Fruit fly (Drosophila melanogaster) whole organism, wandering third instar larva: ENCODE results near the gene Spag1.

Experiments
- Abd-B ChIP-seq: fragments of >200 bp; optimal IDR thresholded peaks from 2 replicates; lab custom pipeline; 2017; ENCODE audit warnings: missing biosample characterization, missing genetic modification characterization
- CG9705 ChIP-seq: fragments of 200-800 bp; sonication (Bioruptor generic); optimal IDR thresholded peaks from 2 replicates; lab custom pipeline; 2018; ENCODE audit warnings: missing biosample characterization, mild to moderate bottlenecking, missing genetic modification characterization
- CrebA ChIP-seq: fragments of 200-800 bp; sonication (Bioruptor generic); optimal IDR thresholded peaks from 2 replicates; lab custom pipeline; 2016; ENCODE audit warnings: missing biosample characterization, mild to moderate bottlenecking, missing genetic modification characterization, borderline replicate concordance
- Dif ChIP-seq: fragments of 200-275, 200-300 bp; sonication (Bioruptor generic); optimal IDR thresholded peaks from 2 replicates; lab custom pipeline; 2018; ENCODE audit warnings: missing biosample characterization, missing genetic modification characterization; ENCODE audit not compliant: partially characterized antibody
- GATAd ChIP-seq: sonication (Bioruptor generic); optimal IDR thresholded peaks from 2 replicates; lab custom pipeline; 2016; ENCODE audit warnings: missing biosample characterization, missing genetic modification characterization
- HLH106 ChIP-seq: fragments of 200-800 bp; optimal IDR thresholded peaks from 3 replicates; lab custom pipeline; 2019; ENCODE audit warnings: missing biosample characterization, mild to moderate bottlenecking, missing genetic modification characterization, moderate library complexity
- Hnf4 ChIP-seq: fragments of 200-800 bp; sonication (Bioruptor generic); optimal IDR thresholded peaks from 2 replicates; lab custom pipeline; 2016; ENCODE audit warnings: missing biosample characterization, mild to moderate bottlenecking, missing genetic modification characterization
- Hr78 ChIP-seq: fragments of >200 bp; optimal IDR thresholded peaks from 2 replicates; lab custom pipeline; 2017; ENCODE audit warnings: missing biosample characterization, missing genetic modification characterization
- Hr83 ChIP-seq: fragments of 200-300 bp; sonication (Bioruptor generic); optimal IDR thresholded peaks from 2 replicates; lab custom pipeline; 2016; ENCODE audit warnings: missing biosample characterization, mild to moderate bottlenecking, missing genetic modification characterization, moderate library complexity; ENCODE audit not compliant: poor library complexity, severe bottlenecking
- Jra ChIP-seq: sonication (Bioruptor generic); optimal IDR thresholded peaks from 2 replicates; lab custom pipeline; 2016; ENCODE audit warnings: missing biosample characterization, missing genetic modification characterization
- Mio ChIP-seq: sonication (Bioruptor generic); optimal IDR thresholded peaks from 2 replicates; lab custom pipeline; 2016; ENCODE audit warnings: missing biosample characterization, missing genetic modification characterization
- N ChIP-seq: fragments of >200 bp; optimal IDR thresholded peaks from 2 replicates; lab custom pipeline; 2018; ENCODE audit warnings: missing biosample characterization, missing external identifiers, missing genetic modification characterization
- OdsH ChIP-seq: fragments of 200-800 bp; sonication (Bioruptor generic); optimal IDR thresholded peaks from 2 replicates; lab custom pipeline; 2016; ENCODE audit warnings: missing biosample characterization, mild to moderate bottlenecking, missing genetic modification characterization
- Rel ChIP-seq, 2 experiments: fragments of 200-800 bp; sonication (Bioruptor generic) in 1 of 2; optimal IDR thresholded peaks; 2 replicates in 1 of 2; 3 replicates in 1 of 2; lab custom pipeline; 2016 to 2019; ENCODE audit warnings: mild to moderate bottlenecking in 2 of 2, missing biosample characterization in 2 of 2, missing genetic modification characterization in 2 of 2, moderate library complexity in 1 of 2
- Vsx2 ChIP-seq: fragments of 200-300, 225-300 bp; sonication (Bioruptor generic); optimal IDR thresholded peaks from 2 replicates; lab custom pipeline; 2018; ENCODE audit warnings: missing biosample characterization, missing genetic modification characterization; ENCODE audit not compliant: partially characterized antibody
- br ChIP-seq: fragments of 200-800 bp; sonication (Bioruptor generic); optimal IDR thresholded peaks from 2 replicates; lab custom pipeline; 2016; ENCODE audit warnings: missing biosample characterization, missing genetic modification characterization
- brk ChIP-seq: fragments of 200-800 bp; sonication (Bioruptor generic); optimal IDR thresholded peaks from 2 replicates; lab custom pipeline; 2016; ENCODE audit warnings: missing biosample characterization, mild to moderate bottlenecking, missing genetic modification characterization
- dl ChIP-seq, 2 experiments: fragments of 175-275, 200-275 bp in 1 of 2; fragments of 200-275 bp in 1 of 2; sonication (Bioruptor generic); optimal IDR thresholded peaks; lab custom pipeline; 2018; ENCODE audit warnings: mild to moderate bottlenecking in 2 of 2, missing biosample characterization in 2 of 2, missing genetic modification characterization in 2 of 2, moderate library complexity in 2 of 2; ENCODE audit not compliant: partially characterized antibody in 2 of 2, insufficient read depth in 1 of 2
- dmrt93B ChIP-seq: fragments of 200-800 bp; sonication (Bioruptor generic); optimal IDR thresholded peaks from 2 replicates; lab custom pipeline; 2018; ENCODE audit warnings: missing biosample characterization, mild to moderate bottlenecking, missing genetic modification characterization
- dsf ChIP-seq: sonication (Bioruptor generic); optimal IDR thresholded peaks from 2 replicates; lab custom pipeline; 2016; ENCODE audit warnings: missing biosample characterization, missing genetic modification characterization, borderline replicate concordance
- ey ChIP-seq: fragments of 200-800 bp; sonication (Bioruptor generic); optimal IDR thresholded peaks from 2 replicates; lab custom pipeline; 2016; ENCODE audit warnings: missing biosample characterization, missing genetic modification characterization
- foxo ChIP-seq, 2 experiments: fragments of 200-800 bp; sonication (Bioruptor generic); optimal IDR thresholded peaks; 2 replicates in 1 of 2; 3 replicates in 1 of 2; lab custom pipeline; 2016 to 2017; ENCODE audit warnings: missing biosample characterization in 2 of 2, missing genetic modification characterization in 2 of 2
- fru ChIP-seq: fragments of 200-800 bp; sonication (Bioruptor generic); optimal IDR thresholded peaks from 3 replicates; lab custom pipeline; 2016; ENCODE audit warnings: missing biosample characterization, mild to moderate bottlenecking, missing genetic modification characterization
- h ChIP-seq: fragments of 200-800 bp; sonication (Bioruptor generic); optimal IDR thresholded peaks from 3 replicates; lab custom pipeline; 2016; ENCODE audit warnings: missing biosample characterization, mild to moderate bottlenecking, missing genetic modification characterization
- jim ChIP-seq: fragments of 175-275, 200-325 bp; sonication (Bioruptor generic); optimal IDR thresholded peaks from 2 replicates; lab custom pipeline; 2016; ENCODE audit warnings: missing biosample characterization, mild to moderate bottlenecking, missing genetic modification characterization
- lola ChIP-seq: fragments of >200 bp; optimal IDR thresholded peaks from 2 replicates; lab custom pipeline; 2017; ENCODE audit warnings: missing biosample characterization, missing genetic modification characterization
- pan ChIP-seq: fragments of >200 bp; optimal IDR thresholded peaks from 2 replicates; lab custom pipeline; 2017
- psq ChIP-seq: fragments of 200-800 bp; sonication (Bioruptor generic); optimal IDR thresholded peaks from 3 replicates; lab custom pipeline; 2017; ENCODE audit warnings: missing biosample characterization, mild to moderate bottlenecking, missing genetic modification characterization, moderate library complexity
- sv ChIP-seq: fragments of 200-800 bp; sonication (Bioruptor generic); optimal IDR thresholded peaks from 3 replicates; lab custom pipeline; 2016; ENCODE audit warnings: missing biosample characterization, missing genetic modification characterization
- usp ChIP-seq: fragments of >200 bp; optimal IDR thresholded peaks from 2 replicates; lab custom pipeline; 2017; ENCODE audit warnings: missing biosample characterization, missing genetic modification characterization

The Spag1 gene

DNA sequence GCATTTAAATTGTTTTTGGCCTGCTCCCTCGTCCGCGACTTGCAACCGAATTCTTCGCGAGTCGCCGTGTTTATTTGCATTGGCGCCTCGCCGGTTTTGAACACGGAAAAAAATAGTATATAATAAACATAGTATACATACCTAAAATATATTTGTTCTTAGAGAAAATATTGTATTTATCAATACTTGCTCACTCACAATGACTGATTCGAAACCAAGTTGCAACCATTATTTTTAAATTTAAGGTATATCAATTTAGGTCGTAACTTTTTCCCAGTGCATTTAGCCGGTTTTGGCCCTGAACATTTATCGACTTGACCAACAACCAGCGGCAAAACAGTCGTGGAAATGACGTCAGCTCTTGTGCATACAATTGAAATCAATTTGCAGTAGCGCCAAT, 19.2 kb upstream of the Spag1 start (continued):
- TF ChIP-seq OdsH (GFP tag; lab: Kevin White, UChicago) (peak; percentile 94), pan (lab: Kevin White, UChicago) (no peak), Jra (GFP tag; lab: Kevin White, UChicago) (peak; percentile 38), dmrt93B (peak; percentile 74), ey (GFP tag; lab: Kevin White, UChicago) (peak; percentile 84), sv (GFP tag; lab: Kevin White, UChicago) (no peak), Hnf4 (GFP tag; lab: Kevin White, UChicago) (peak; percentile 77), fru (GFP tag; lab: Kevin White, UChicago) (peak; percentile 76), dsf (GFP tag; lab: Kevin White, UChicago) (peak; percentile 42), foxo (GFP tag; optimal IDR thresholded peaks at IDR 0.05; lab: Kevin White, UChicago) (peak in 1 of 2 experiments; percentile 74), psq (GFP tag; lab: Kevin White, UChicago) (peak; percentile 88), HLH106 (tag; lab: Kevin White, UChicago) (peak; percentile 82)

DNA sequence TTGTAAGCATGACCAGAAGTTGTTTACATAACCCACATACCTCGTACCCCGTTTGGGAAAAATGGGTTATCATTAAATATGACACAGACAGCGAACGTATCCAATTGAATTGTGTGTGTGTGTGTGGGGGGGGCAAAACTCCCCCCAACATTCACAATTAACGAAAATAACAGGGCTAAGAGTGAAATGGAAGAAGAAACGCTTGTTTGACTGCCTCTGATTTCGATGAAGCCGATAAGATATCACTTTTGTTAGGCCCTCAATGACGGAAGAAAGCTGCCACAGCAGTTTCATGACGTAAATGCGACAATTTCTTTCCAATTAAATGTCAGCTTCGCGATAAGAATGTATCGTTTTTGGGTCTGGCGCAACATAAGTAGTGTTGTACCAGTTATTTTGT, 13.7 kb upstream of the Spag1 start:
- no peak for TF ChIP-seq N
- TF ChIP-seq usp (GFP tag; lab: Kevin White, UChicago), result no peak
- TF ChIP-seq Hr83 (GFP tag; lab: Kevin White, UChicago), result no peak
- TF ChIP-seq ey (GFP tag; lab: Kevin White, UChicago), result no peak
- TF ChIP-seq OdsH (GFP tag; lab: Kevin White, UChicago), result no peak
- no peak for TF ChIP-seq Vsx2 (GFP tag; lab: Kevin White, UChicago)
- TF ChIP-seq Rel (GFP tag; optimal IDR thresholded peaks at IDR 0.05; lab: Kevin White, UChicago), result no peak
- no peak for TF ChIP-seq Rel (tag; optimal IDR thresholded peaks at IDR 0.05; lab: Kevin White, UChicago)
- no peak for TF ChIP-seq lola (GFP tag; lab: Kevin White, UChicago)
- no peak for TF ChIP-seq dsf (GFP tag; lab: Kevin White, UChicago)
- no peak for TF ChIP-seq Hnf4 (GFP tag; lab: Kevin White, UChicago)
- TF ChIP-seq Mio, result no peak
- no peak for TF ChIP-seq brk (GFP tag; lab: Kevin White, UChicago)
- no peak for TF ChIP-seq jim (GFP tag; lab: Kevin White, UChicago)
- TF ChIP-seq h (GFP tag; lab: Kevin White, UChicago), result no peak
- no peak for TF ChIP-seq sv (GFP tag; lab: Kevin White, UChicago)
- no peak for TF ChIP-seq foxo (GFP tag; optimal IDR thresholded peaks at IDR 0.05; lab: Kevin White, UChicago)
- TF ChIP-seq Abd-B (GFP tag; lab: Kevin White, UChicago), result no peak
- TF ChIP-seq CrebA (GFP tag; lab: Kevin White, UChicago), result no peak
- no peak for TF ChIP-seq dl (GFP tag; optimal IDR thresholded peaks at IDR 0.05; lab: Kevin White, UChicago; ENCODE audit: insufficient read depth in 1 of 2, partially characterized antibody in 2 of 2)
- TF ChIP-seq pan (lab: Kevin White, UChicago), result no peak

DNA sequence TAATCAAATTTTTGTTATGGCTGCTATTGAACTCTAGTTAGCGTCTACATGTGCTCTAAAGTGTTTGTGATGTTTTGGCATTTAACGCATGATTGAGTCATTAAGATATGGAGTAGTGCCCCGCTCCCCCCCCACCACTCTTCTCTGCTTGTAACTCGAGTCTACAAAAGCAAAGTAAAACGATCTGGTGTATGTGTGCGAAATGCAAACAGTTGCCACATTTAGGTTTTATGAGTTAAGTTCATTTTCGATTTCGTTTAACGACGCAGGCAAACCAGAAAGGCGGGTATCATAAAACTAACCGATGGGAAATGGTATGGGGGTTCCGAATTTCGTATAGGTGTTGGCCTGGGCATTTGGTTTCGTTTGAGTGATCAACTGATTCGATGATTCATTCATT, 13.1 kb upstream of the Spag1 start:
- TF ChIP-seq ey (GFP tag; lab: Kevin White, UChicago) (no peak), dl (GFP tag; optimal IDR thresholded peaks at IDR 0.05; lab: Kevin White, UChicago; ENCODE audit: insufficient read depth in 1 of 2, partially characterized antibody in 2 of 2) (no peak), GATAd (GFP tag; lab: Kevin White, UChicago) (no peak)

DNA sequence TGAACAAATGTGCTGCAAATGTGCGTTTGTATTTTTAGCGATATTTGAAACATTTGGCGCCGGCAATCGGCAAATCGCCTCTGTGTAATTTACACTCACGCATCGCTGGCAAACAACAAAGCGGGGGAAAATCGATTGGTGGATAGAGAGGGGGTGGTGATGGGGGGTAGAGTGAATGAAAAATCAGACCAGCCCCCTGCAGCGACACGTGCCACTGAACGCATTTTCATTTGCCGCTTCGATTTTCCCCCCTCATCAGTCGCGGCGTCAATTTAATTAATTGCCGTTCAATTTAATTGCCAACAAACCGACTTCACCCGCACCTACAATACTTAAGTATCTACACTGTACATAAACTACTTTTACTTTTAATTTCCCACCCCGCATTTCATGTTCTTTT, 12.2 kb upstream of the Spag1 start:
- no peak for TF ChIP-seq Jra (GFP tag; lab: Kevin White, UChicago)
- no peak for TF ChIP-seq HLH106 (tag; lab: Kevin White, UChicago)
- no peak for TF ChIP-seq Hr78 (GFP tag; lab: Kevin White, UChicago)
- TF ChIP-seq h (GFP tag; lab: Kevin White, UChicago), result no peak
- no peak for TF ChIP-seq Abd-B (GFP tag; lab: Kevin White, UChicago)
- TF ChIP-seq Dif (GFP tag; lab: Kevin White, UChicago), result no peak
- TF ChIP-seq CG9705, result no peak
- TF ChIP-seq N, result no peak
- no peak for TF ChIP-seq psq (GFP tag; lab: Kevin White, UChicago)
- TF ChIP-seq GATAd (GFP tag; lab: Kevin White, UChicago), result no peak
- TF ChIP-seq Mio, result no peak
- TF ChIP-seq br (GFP tag; lab: Kevin White, UChicago), result no peak
- TF ChIP-seq dsf (GFP tag; lab: Kevin White, UChicago), result no peak
- TF ChIP-seq Hr83 (GFP tag; lab: Kevin White, UChicago), result no peak
- TF ChIP-seq Rel (GFP tag; optimal IDR thresholded peaks at IDR 0.05; lab: Kevin White, UChicago), result no peak
- TF ChIP-seq Rel (tag; optimal IDR thresholded peaks at IDR 0.05; lab: Kevin White, UChicago), result no peak
